Worm (Caenorhabditis elegans): Measurements from ENCODE around the gene Y17G7B.20.

Y17G7B.20 gene

ce11 chrII:11958793-11959574 is 20.7 kb downstream of the Y17G7B.20 start (continued):
- TF ChIP-seq tbx-9 (tag; optimal IDR thresholded peaks at IDR 0.05; ENCODE audit: borderline replicate concordance) (no peak), F55B11.4 (tag; optimal IDR thresholded peaks at IDR 0.05; ENCODE audit: borderline replicate concordance, insufficient read depth) (no peak), ekl-4 (GFP tag; IDR thresholded peaks at IDR 0.05) (no peak), lag-1 (GFP tag; IDR thresholded peaks at IDR 0.05) (no peak), athp-1 (tag; optimal IDR thresholded peaks at IDR 0.05) (no peak), ztf-28 (GFP tag; IDR thresholded peaks at IDR 0.05) (no peak), hsf-1 (GFP tag; IDR thresholded peaks at IDR 0.05) (no peak), egl-18 (GFP tag; IDR thresholded peaks at IDR 0.05) (no peak), mel-28 (tag; optimal IDR thresholded peaks at IDR 0.05; ENCODE audit: borderline replicate concordance) (no peak), Y53F4B.3 (GFP tag; IDR thresholded peaks at IDR 0.05) (no peak), ztf-26 (tag; optimal IDR thresholded peaks at IDR 0.05) (peak; percentile 17), Y95B8A.8 (GFP tag; IDR thresholded peaks at IDR 0.05) (no peak), nfya-1 (tag; optimal IDR thresholded peaks at IDR 0.05; ENCODE audit: borderline replicate concordance, insufficient read depth) (no peak), ztf-18 (tag; optimal IDR thresholded peaks at IDR 0.05) (peak; percentile 7), nhr-120 (GFP tag; IDR thresholded peaks at IDR 0.05) (no peak), snpc-1.3 (tag; optimal IDR thresholded peaks at IDR 0.05; ENCODE audit: insufficient read depth) (no peak), nhr-80 (tag; optimal IDR thresholded peaks at IDR 0.05) (peak; percentile 8), F10E7.11 (tag; optimal IDR thresholded peaks at IDR 0.05) (no peak), madf-6 (GFP tag; IDR thresholded peaks at IDR 0.05) (no peak), him-1 (tag; optimal IDR thresholded peaks at IDR 0.05) (peak; percentile 53), snpc-4 (GFP tag; optimal IDR thresholded peaks at IDR 0.05) (no peak), snpc-4 (tag; optimal IDR thresholded peaks at IDR 0.05) (peak in 3 of 4 experiments; percentile 12 to 43 (median 42)), F39B2.1 (GFP tag; IDR thresholded peaks at IDR 0.05) (no peak), madf-8 (GFP tag; conservative IDR thresholded peaks at IDR 0.05) (no peak), Y53G8AR.9 (GFP tag; conservative IDR thresholded peaks at IDR 0.05) (no peak), egrh-3 (GFP tag; IDR thresholded peaks at IDR 0.05) (no peak), ztf-6 (GFP tag; IDR thresholded peaks at IDR 0.05) (no peak), Y56A3A.18 (GFP tag; IDR thresholded peaks at IDR 0.05) (no peak), F37B4.10 (GFP tag; IDR thresholded peaks at IDR 0.05) (no peak), ccch-3 (GFP tag; optimal IDR thresholded peaks at IDR 0.05) (no peak), pbrm-1 (GFP tag; IDR thresholded peaks at IDR 0.05) (peak; percentile 42; the same call in 1 of the 2 replicates), somi-1 (GFP tag; optimal IDR thresholded peaks at IDR 0.05) (no peak)

- TF ChIP-seq attf-6 (GFP tag; IDR thresholded peaks at IDR 0.05) (no peak), unc-130 (GFP tag; optimal IDR thresholded peaks at IDR 0.05) (no peak), ztf-22 (GFP tag; optimal IDR thresholded peaks at IDR 0.05) (no peak), efl-1 (GFP tag; optimal IDR thresholded peaks at IDR 0.05) (no peak), hlh-26 (GFP tag; conservative IDR thresholded peaks at IDR 0.05) (no peak), F39B2.1 (GFP tag; IDR thresholded peaks at IDR 0.05) (no peak), egl-44 (GFP tag; IDR thresholded peaks at IDR 0.05) (no peak), D2030.7 (GFP tag; IDR thresholded peaks at IDR 0.05) (no peak), F52B5.7 (tag; optimal IDR thresholded peaks at IDR 0.05) (no peak), die-1 (tag; optimal IDR thresholded peaks at IDR 0.05) (no peak), lin-54 (GFP tag; optimal IDR thresholded peaks at IDR 0.05) (no peak), attf-5 (GFP tag; optimal IDR thresholded peaks at IDR 0.05) (no peak)
These were observed 24.8 kb downstream of the Y17G7B.20 start for ce11 chrII:11954811-11955210.
